Worm (Caenorhabditis elegans) whole organism, young adult: ENCODE data around the gene gop-1.

ENCODE experiments used
- B0035.1 ChIP-seq: sonication (generic microtip); optimal IDR thresholded peaks from 2 replicates; lab custom pipeline; 2016; ENCODE audit warnings: missing genetic modification characterization, mild to moderate bottlenecking, missing compliant biosample characterization, missing genotype, missing genetic modification reagents
- F49E8.2 ChIP-seq: sonication (generic microtip); optimal IDR thresholded peaks from 3 replicates; lab custom pipeline; 2017; ENCODE audit warnings: missing genetic modification characterization, mild to moderate bottlenecking, missing compliant biosample characterization, antibody characterized with exemption, moderate library complexity; ENCODE audit not compliant: insufficient read depth
- K12H6.12 ChIP-seq: fragments of 200-800 bp; sonication (Bioruptor generic); optimal IDR thresholded peaks from 2 replicates; lab custom pipeline; 2018; ENCODE audit warnings: mild to moderate bottlenecking, missing genetic modification characterization, missing compliant biosample characterization
- T26A5.8 ChIP-seq: sonication (generic microtip); optimal IDR thresholded peaks from 2 replicates; lab custom pipeline; 2016; ENCODE audit warnings: missing genetic modification characterization, missing compliant biosample characterization
- Y56A3A.18 ChIP-seq: fragments of 200-800 bp; sonication (Bioruptor generic); IDR thresholded peaks from 2 replicates; pipeline ENCODE4 v1.3.6; 2022; ENCODE audit warnings: missing genetic modification reagents, missing genetic modification characterization, missing compliant biosample characterization
- aptf-3 ChIP-seq: fragments of 200-800 bp; sonication (Bioruptor generic); IDR thresholded peaks from 2 replicates; pipeline ENCODE4 v1.3.6; 2022; ENCODE audit warnings: missing genetic modification characterization, missing compliant biosample characterization
- atf-7 ChIP-seq: sonication (generic microtip); optimal IDR thresholded peaks from 2 replicates; lab custom pipeline; 2017; ENCODE audit warnings: mild to moderate bottlenecking, missing genetic modification characterization, missing compliant biosample characterization
- attf-3 ChIP-seq: fragments of 200-800 bp; sonication (Bioruptor generic); conservative IDR thresholded peaks from 2 replicates; pipeline ENCODE4 v1.3.6; 2022; ENCODE audit warnings: missing genetic modification reagents, missing genetic modification characterization, missing compliant biosample characterization
- bed-1 ChIP-seq: fragments of 200-800 bp; sonication (Bioruptor generic); IDR thresholded peaks from 2 replicates; pipeline ENCODE4 v1.3.6; 2022; ENCODE audit warnings: missing genetic modification reagents, missing genetic modification characterization, missing compliant biosample characterization
- ccch-3 ChIP-seq: fragments of 200-800 bp; sonication (Bioruptor generic); optimal IDR thresholded peaks from 2 replicates; lab custom pipeline; 2018; ENCODE audit warnings: mild to moderate bottlenecking, missing genetic modification characterization, missing compliant biosample characterization
- ceh-79 ChIP-seq: sonication (generic microtip); optimal IDR thresholded peaks from 2 replicates; lab custom pipeline; 2017; ENCODE audit warnings: mild to moderate bottlenecking, missing genetic modification characterization, missing compliant biosample characterization
- dox-1 ChIP-seq: fragments of 200-800 bp; sonication (Bioruptor generic); IDR thresholded peaks from 2 replicates; pipeline ENCODE4 v1.3.6; 2022; ENCODE audit warnings: missing genetic modification reagents, missing genetic modification characterization, missing compliant biosample characterization
- dpl-1 ChIP-seq: fragments of 150-350 bp; optimal IDR thresholded peaks from 2 replicates; lab custom pipeline; 2014; ENCODE audit warnings: missing biosample characterization, missing genetic modification reagents, missing genetic modification characterization
- efl-1 ChIP-seq: fragments of 150-350 bp; optimal IDR thresholded peaks from 2 replicates; lab custom pipeline; 2014; ENCODE audit warnings: missing biosample characterization, missing genetic modification reagents, missing genetic modification characterization
- egl-18 ChIP-seq: fragments of 200-800 bp; sonication (Bioruptor generic); IDR thresholded peaks from 2 replicates; pipeline ENCODE4 v1.3.6; 2022; ENCODE audit warnings: missing genetic modification reagents, missing genetic modification characterization, missing compliant biosample characterization
- gei-17 ChIP-seq: fragments of 200-800 bp; sonication (Bioruptor generic); optimal IDR thresholded peaks from 2 replicates; lab custom pipeline; 2018; ENCODE audit warnings: mild to moderate bottlenecking, missing genetic modification characterization, missing compliant biosample characterization
- him-1 ChIP-seq: sonication (generic microtip); optimal IDR thresholded peaks from 2 replicates; lab custom pipeline; 2016; ENCODE audit warnings: missing genotype, missing genetic modification reagents, missing genetic modification characterization, missing compliant biosample characterization
- hlh-12 ChIP-seq: sonication (generic microtip); optimal IDR thresholded peaks from 2 replicates; lab custom pipeline; 2016; ENCODE audit warnings: missing genetic modification characterization, missing compliant biosample characterization
- lag-1 ChIP-seq: fragments of 200-800 bp; sonication (Bioruptor generic); IDR thresholded peaks from 2 replicates; pipeline ENCODE4 v1.3.6; 2022; ENCODE audit warnings: missing genetic modification reagents, missing genetic modification characterization, missing compliant biosample characterization
- let-607 ChIP-seq, 2 experiments: fragments of 200-800 bp in 1 of 2; sonication (Bioruptor generic) in 1 of 2; sonication (generic microtip) in 1 of 2; optimal IDR thresholded peaks; 2 replicates each; lab custom pipeline; 2016 to 2018; ENCODE audit warnings: mild to moderate bottlenecking in 2 of 2, missing compliant biosample characterization in 2 of 2, missing genetic modification characterization in 2 of 2, moderate library complexity in 2 of 2, missing genotype in 1 of 2
- lin-40 ChIP-seq: sonication (generic microtip); optimal IDR thresholded peaks from 2 replicates; lab custom pipeline; 2016; ENCODE audit warnings: missing genetic modification characterization, mild to moderate bottlenecking, missing compliant biosample characterization, missing genotype, missing genetic modification reagents
- lsy-27 ChIP-seq: sonication (generic microtip); optimal IDR thresholded peaks from 2 replicates; lab custom pipeline; 2017; ENCODE audit warnings: missing genetic modification characterization, mild to moderate bottlenecking, missing compliant biosample characterization, antibody characterized with exemption, missing genotype, borderline replicate concordance; ENCODE audit not compliant: insufficient read depth
- madf-10 ChIP-seq: sonication (generic microtip); optimal IDR thresholded peaks from 2 replicates; lab custom pipeline; 2016; ENCODE audit warnings: mild to moderate bottlenecking, missing genetic modification characterization, missing compliant biosample characterization
- madf-6 ChIP-seq: fragments of 200-800 bp; sonication (Bioruptor generic); IDR thresholded peaks from 2 replicates; pipeline ENCODE4 v1.3.6; 2022; ENCODE audit warnings: missing genetic modification reagents, missing genetic modification characterization, missing compliant biosample characterization
- mcd-1 ChIP-seq: fragments of 200-800 bp; sonication (Bioruptor generic); IDR thresholded peaks from 2 replicates; pipeline ENCODE4 v1.3.6; 2022; ENCODE audit warnings: missing genetic modification reagents, missing genetic modification characterization, missing compliant biosample characterization
- mel-28 ChIP-seq: sonication (generic microtip); optimal IDR thresholded peaks from 2 replicates; lab custom pipeline; 2016; ENCODE audit warnings: borderline replicate concordance, mild to moderate bottlenecking, missing genetic modification characterization, missing compliant biosample characterization
- nfya-1 ChIP-seq: sonication (generic microtip); optimal IDR thresholded peaks from 2 replicates; lab custom pipeline; 2017; ENCODE audit warnings: antibody characterized with exemption, missing compliant biosample characterization, missing genetic modification characterization, borderline replicate concordance; ENCODE audit not compliant: insufficient read depth
- nfya-2 ChIP-seq: fragments of 200-800 bp; sonication (Bioruptor generic); IDR thresholded peaks from 2 replicates; pipeline ENCODE4 v1.3.6; 2022; ENCODE audit warnings: missing genetic modification reagents, missing genetic modification characterization, missing compliant biosample characterization
- nhr-120 ChIP-seq: fragments of 200-800 bp; sonication (Bioruptor generic); IDR thresholded peaks from 2 replicates; pipeline ENCODE4 v1.3.6; 2022; ENCODE audit warnings: missing genetic modification characterization, missing compliant biosample characterization
- nhr-179 ChIP-seq: sonication (generic microtip); optimal IDR thresholded peaks from 2 replicates; lab custom pipeline; 2016; ENCODE audit warnings: mild to moderate bottlenecking, missing genetic modification characterization, missing compliant biosample characterization
- nhr-80 ChIP-seq: sonication (generic microtip); optimal IDR thresholded peaks from 2 replicates; lab custom pipeline; 2016; ENCODE audit warnings: missing genetic modification characterization, missing compliant biosample characterization
- pbrm-1 ChIP-seq: fragments of 200-800 bp; sonication (Bioruptor generic); IDR thresholded peaks from 2 replicates; pipeline ENCODE4 v1.3.6; 2022; ENCODE audit warnings: missing genetic modification reagents, missing genetic modification characterization, missing compliant biosample characterization
- pha-4 ChIP-seq: fragments of 150-350 bp; sonication (generic microtip); optimal IDR thresholded peaks from 2 replicates; lab custom pipeline; 2014; ENCODE audit warnings: missing biosample characterization, missing genetic modification reagents, missing genetic modification characterization
- rcor-1 ChIP-seq: fragments of 200-800 bp; sonication (Bioruptor generic); IDR thresholded peaks from 2 replicates; pipeline ENCODE4 v1.3.6; 2022; ENCODE audit warnings: missing genetic modification reagents, missing genetic modification characterization, missing compliant biosample characterization
- snpc-3.4 ChIP-seq: sonication (generic microtip); optimal IDR thresholded peaks from 2 replicates; lab custom pipeline; 2017; ENCODE audit warnings: missing genetic modification characterization, mild to moderate bottlenecking, missing compliant biosample characterization, antibody characterized with exemption, moderate library complexity, missing genotype, missing genetic modification reagents
- tbx-9 ChIP-seq: sonication (generic microtip); optimal IDR thresholded peaks from 2 replicates; lab custom pipeline; 2016; ENCODE audit warnings: borderline replicate concordance, missing genetic modification characterization, inconsistent platforms, missing compliant biosample characterization
- tlf-1 ChIP-seq: fragments of 200-800 bp; sonication (Bioruptor generic); optimal IDR thresholded peaks from 2 replicates; lab custom pipeline; 2018; ENCODE audit warnings: mild to moderate bottlenecking, missing genetic modification characterization, missing compliant biosample characterization
- unc-130 ChIP-seq: sonication (generic microtip); optimal IDR thresholded peaks from 2 replicates; lab custom pipeline; 2016; ENCODE audit warnings: missing genetic modification reagents, missing genetic modification characterization, missing compliant biosample characterization
- xnd-1 ChIP-seq: sonication (generic microtip); optimal IDR thresholded peaks from 2 replicates; lab custom pipeline; 2016; ENCODE audit warnings: missing genotype, missing genetic modification reagents, missing genetic modification characterization, missing compliant biosample characterization
- ztf-25 ChIP-seq: fragments of 200-800 bp; sonication (Bioruptor generic); IDR thresholded peaks from 2 replicates; pipeline ENCODE4 v1.3.6; 2022; ENCODE audit warnings: missing genetic modification reagents, missing genetic modification characterization, missing compliant biosample characterization
- ztf-26 ChIP-seq: sonication (generic microtip); optimal IDR thresholded peaks from 2 replicates; lab custom pipeline; 2017; ENCODE audit warnings: missing genetic modification characterization, missing compliant biosample characterization

The gop-1 gene

ce11 chrIII:5305725-5306124 is 51.5 kb downstream of the gop-1 start (continued):
- peak; percentile 66 for TF ChIP-seq F49E8.2 (tag; lab: Kevin White, UChicago)
- TF ChIP-seq snpc-3.4 (tag; lab: Kevin White, UChicago): peak; percentile 80
- no peak for TF ChIP-seq egl-18 (GFP tag; lab: Robert Waterston, UW)
- no peak for TF ChIP-seq lsy-27 (tag; lab: Kevin White, UChicago)
- TF ChIP-seq lag-1: peak; percentile 64; the same call in 1 of the 2 replicates
- peak; percentile 85 for TF ChIP-seq Y56A3A.18 (GFP tag; lab: Robert Waterston, UW)
- no peak for TF ChIP-seq tbx-9 (tag; lab: Kevin White, UChicago)
- TF ChIP-seq unc-130 (GFP tag; lab: Kevin White, UChicago): peak; percentile 66
- no peak; the same call in 1 of the 2 replicates for TF ChIP-seq madf-6 (GFP tag; lab: Robert Waterston, UW)
- TF ChIP-seq gei-17 (GFP tag; lab: Kevin White, UChicago): no peak
- no peak for TF ChIP-seq mel-28
- TF ChIP-seq pha-4: no peak
- peak; percentile 68 for TF ChIP-seq T26A5.8 (tag; lab: Kevin White, UChicago)
- TF ChIP-seq B0035.1 (tag; lab: Kevin White, UChicago): no peak
- TF ChIP-seq K12H6.12: peak; percentile 24
- TF ChIP-seq pbrm-1 (GFP tag; lab: Robert Waterston, UW): peak; percentile 86
- TF ChIP-seq ztf-26 (tag; lab: Kevin White, UChicago): peak; percentile 29
- peak in 1 of 2 experiments; percentile 58 for TF ChIP-seq let-607 (tag; optimal IDR thresholded peaks at IDR 0.05; lab: Kevin White, UChicago)
- TF ChIP-seq ccch-3: no peak
- TF ChIP-seq rcor-1 (GFP tag; lab: Robert Waterston, UW): peak; percentile 70
- peak; percentile 61 for TF ChIP-seq hlh-12 (tag; lab: Kevin White, UChicago)
- TF ChIP-seq dpl-1 (GFP tag; lab: Kevin White, UChicago): peak; percentile 23
- TF ChIP-seq aptf-3 (GFP tag; lab: Robert Waterston, UW): peak; percentile 83; the same call in 1 of the 2 replicates
- peak; percentile 94 for TF ChIP-seq nhr-120 (GFP tag; lab: Robert Waterston, UW)
- TF ChIP-seq ztf-25: peak; percentile 99
- TF ChIP-seq madf-10: peak; percentile 51
- peak; percentile 31 for TF ChIP-seq nhr-179 (tag; lab: Kevin White, UChicago)
- no peak; the same call in 1 of the 2 replicates for TF ChIP-seq dox-1 (GFP tag; lab: Robert Waterston, UW)
- peak; percentile 91 for TF ChIP-seq ceh-79 (tag; lab: Kevin White, UChicago)
- peak; percentile 85 for TF ChIP-seq him-1 (tag; lab: Kevin White, UChicago)
- TF ChIP-seq efl-1 (GFP tag; lab: Kevin White, UChicago): peak; percentile 11
- TF ChIP-seq mcd-1: no peak; the same call in 1 of the 2 replicates
- TF ChIP-seq atf-7 (tag; lab: Kevin White, UChicago): peak; percentile 21
- peak; percentile 49 for TF ChIP-seq lin-40 (tag; lab: Kevin White, UChicago)
- no peak for TF ChIP-seq bed-1 (GFP tag; lab: Robert Waterston, UW)
- TF ChIP-seq nhr-80 (tag; lab: Kevin White, UChicago): peak; percentile 30
- peak; percentile 49 for TF ChIP-seq tlf-1
- TF ChIP-seq xnd-1 (tag; lab: Kevin White, UChicago): peak; percentile 18
- no peak for TF ChIP-seq nfya-1
- peak; percentile 58 for TF ChIP-seq attf-3 (GFP tag; lab: Robert Waterston, UW)
- TF ChIP-seq nfya-2: no peak
- TF ChIP-seq, all 124 proteins: peak for 86
